Worm (Caenorhabditis elegans): Measurements from ENCODE around the gene srsx-34.

DNA sequence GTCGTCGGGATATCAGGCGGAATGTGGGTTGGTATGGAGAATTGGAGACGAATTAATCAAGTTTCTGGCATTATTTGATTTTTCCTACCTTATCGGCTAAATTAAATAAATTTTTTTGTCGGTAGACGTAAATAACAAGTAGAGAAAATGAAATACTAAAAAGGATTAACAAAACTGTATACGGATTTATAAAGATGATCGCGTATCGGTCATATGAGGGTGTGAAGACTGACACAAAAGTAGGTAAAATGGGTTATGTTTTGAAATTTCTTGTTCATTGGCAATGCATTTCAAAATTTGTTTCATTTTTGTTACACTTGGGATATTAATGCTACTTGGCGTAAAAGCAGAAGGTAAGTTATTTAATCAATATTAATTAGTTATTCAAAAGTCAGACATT is 23.7 kb downstream of the srsx-34 start, which contains the start of the genes C25E10.16 and C25E10.13:
- TF ChIP-seq klf-2 (GFP tag; conservative IDR thresholded peaks at IDR 0.05) (no peak), ztf-23 (GFP tag; IDR thresholded peaks at IDR 0.05) (no peak), med-1 (GFP tag; optimal IDR thresholded peaks at IDR 0.05; ENCODE audit: insufficient read depth) (no peak), tab-1 (GFP tag; IDR thresholded peaks at IDR 0.05) (no peak), ztf-29 (GFP tag; IDR thresholded peaks at IDR 0.05) (no peak), ref-1 (GFP tag; conservative IDR thresholded peaks at IDR 0.05) (no peak), flt-1 (GFP tag; IDR thresholded peaks at IDR 0.05) (no peak), T22C8.4 (GFP tag; IDR thresholded peaks at IDR 0.05) (no peak), cog-1 (tag; optimal IDR thresholded peaks at IDR 0.05) (no peak)
